Worm (Caenorhabditis elegans) whole organism, late embryonic: Measurements from ENCODE around the gene copz-1.

Experiments used
- F13H6.1 ChIP-seq: sonication (generic microtip); optimal IDR thresholded peaks from 2 replicates; lab custom pipeline; 2016; ENCODE audit warnings: missing genetic modification characterization, missing compliant biosample characterization
- dmd-4 ChIP-seq: sonication (generic microtip); optimal IDR thresholded peaks from 2 replicates; lab custom pipeline; 2016; ENCODE audit warnings: borderline replicate concordance, missing genetic modification characterization, missing compliant biosample characterization
- fkh-10 ChIP-seq: fragments of 150-350 bp; optimal IDR thresholded peaks from 2 replicates; lab custom pipeline; 2014; ENCODE audit warnings: missing biosample characterization, missing genetic modification reagents, missing genetic modification characterization
- hlh-15 ChIP-seq: sonication (generic microtip); optimal IDR thresholded peaks from 2 replicates; lab custom pipeline; 2016; ENCODE audit warnings: missing genetic modification characterization, missing compliant biosample characterization
- mec-3 ChIP-seq: sonication (generic microtip); optimal IDR thresholded peaks from 2 replicates; lab custom pipeline; 2016; ENCODE audit warnings: borderline replicate concordance, missing genetic modification characterization, missing compliant biosample characterization
- odd-2 ChIP-seq: sonication (generic microtip); optimal IDR thresholded peaks from 2 replicates; lab custom pipeline; 2017; ENCODE audit warnings: antibody characterized with exemption, mild to moderate bottlenecking, missing genetic modification characterization, missing compliant biosample characterization
- pqm-1 ChIP-seq: sonication (generic microtip); optimal IDR thresholded peaks from 2 replicates; lab custom pipeline; 2016; ENCODE audit warnings: missing genetic modification characterization, missing compliant biosample characterization
- tbx-2 ChIP-seq: sonication (generic microtip); optimal IDR thresholded peaks from 2 replicates; lab custom pipeline; 2016; ENCODE audit warnings: missing genetic modification characterization, missing compliant biosample characterization

ce11 chrII:10898998-10899397 is 26.3 kb downstream of the copz-1 start:
- no peak for TF ChIP-seq mec-3 (tag; lab: Kevin White, UChicago)
- no peak for TF ChIP-seq odd-2 (tag; lab: Kevin White, UChicago)
- no peak for TF ChIP-seq F13H6.1 (tag; lab: Kevin White, UChicago)
- no peak for TF ChIP-seq dmd-4 (tag; lab: Kevin White, UChicago)
- no peak for TF ChIP-seq fkh-10 (GFP tag; lab: Kevin White, UChicago)
- TF ChIP-seq tbx-2 (tag; lab: Kevin White, UChicago) = no peak
- no peak for TF ChIP-seq pqm-1 (tag; lab: Kevin White, UChicago)
- no peak for TF ChIP-seq hlh-15
